Fruit fly (Drosophila melanogaster) whole organism, embryonic: ENCODE data around the gene Slimp.
A peak's percentile ranks its signal among the peaks of the same experiment; 100 is the strongest.

Source experiments
- Awh ChIP-seq: fragments of 200-800 bp; sonication (Bioruptor generic); IDR thresholded peaks from 2 replicates; pipeline ENCODE4, ENCODE4 v1.3.6; 2022; ENCODE audit warnings: missing biosample characterization, missing genetic modification characterization
- CG10209 ChIP-seq: fragments of 200-800 bp; sonication (Bioruptor generic); optimal IDR thresholded peaks from 3 replicates; lab custom pipeline; 2017; ENCODE audit warnings: missing biosample characterization, mild to moderate bottlenecking, missing genetic modification characterization, missing genetic modification reagents
- CG10979 ChIP-seq: fragments of 200-800 bp; sonication (Bioruptor generic); optimal IDR thresholded peaks from 2 replicates; lab custom pipeline; 2018; ENCODE audit warnings: missing biosample characterization, mild to moderate bottlenecking, missing genetic modification characterization, moderate library complexity
- CG11695 ChIP-seq: fragments of 200-800 bp; sonication (Bioruptor generic); IDR thresholded peaks from 3 replicates; pipeline ENCODE4 v1.3.6; 2022; ENCODE audit warnings: missing biosample characterization, missing genetic modification characterization
- CG12155 ChIP-seq: fragments of 200-800 bp; sonication (Bioruptor generic); optimal IDR thresholded peaks from 3 replicates; lab custom pipeline; 2016; ENCODE audit warnings: missing biosample characterization, missing genetic modification characterization
- CG12391 ChIP-seq: fragments of 200-800 bp; sonication (Bioruptor generic); optimal IDR thresholded peaks from 3 replicates; lab custom pipeline; 2018; ENCODE audit warnings: missing biosample characterization, mild to moderate bottlenecking, missing genetic modification characterization, moderate library complexity
- CG13424 ChIP-seq: fragments of 200-800 bp; sonication (Bioruptor generic); optimal IDR thresholded peaks from 2 replicates; lab custom pipeline; 2019; ENCODE audit warnings: missing biosample characterization, mild to moderate bottlenecking, missing genetic modification characterization, moderate library complexity
- CG13624 ChIP-seq: fragments of 200-800 bp; sonication (Bioruptor generic); optimal IDR thresholded peaks from 2 replicates; lab custom pipeline; 2016; ENCODE audit warnings: missing biosample characterization, missing genetic modification characterization
- CG14014 ChIP-seq: fragments of 200-800 bp; sonication (Bioruptor generic); IDR thresholded peaks from 2 replicates; pipeline ENCODE4 v1.3.6; 2022; ENCODE audit warnings: missing biosample characterization, missing genetic modification characterization
- CG15073 ChIP-seq: fragments of 200-800 bp; sonication (Bioruptor generic); optimal IDR thresholded peaks from 2 replicates; lab custom pipeline; 2016; ENCODE audit warnings: missing biosample characterization, missing genetic modification characterization
- CG15269 ChIP-seq: fragments of 200-800 bp; sonication (Bioruptor generic); optimal IDR thresholded peaks from 2 replicates; lab custom pipeline; 2018; ENCODE audit warnings: missing biosample characterization, mild to moderate bottlenecking, missing genetic modification characterization, moderate library complexity
- CG1647 ChIP-seq: fragments of 200-800 bp; sonication (Bioruptor generic); optimal IDR thresholded peaks from 3 replicates; lab custom pipeline; 2016; ENCODE audit warnings: missing biosample characterization, missing genetic modification characterization
- CG17912 ChIP-seq: fragments of 200-800 bp; sonication (Bioruptor generic); optimal IDR thresholded peaks from 2 replicates; lab custom pipeline; 2018; ENCODE audit warnings: missing biosample characterization, mild to moderate bottlenecking, missing genetic modification characterization
- CG2712 ChIP-seq: fragments of 200-800 bp; optimal IDR thresholded peaks from 3 replicates; lab custom pipeline; 2019; ENCODE audit warnings: missing biosample characterization, mild to moderate bottlenecking, missing genetic modification characterization, moderate library complexity
- CG31388 ChIP-seq: fragments of 200-800 bp; sonication (Bioruptor generic); optimal IDR thresholded peaks from 2 replicates; lab custom pipeline; 2016; ENCODE audit warnings: missing biosample characterization, missing genetic modification characterization
- CG33213 ChIP-seq: fragments of 200-800 bp; sonication (Bioruptor generic); optimal IDR thresholded peaks from 3 replicates; lab custom pipeline; 2016; ENCODE audit warnings: missing biosample characterization, missing genetic modification characterization
- CG4617 ChIP-seq: fragments of 200-800 bp; sonication (Bioruptor generic); optimal IDR thresholded peaks from 3 replicates; lab custom pipeline; 2016; ENCODE audit warnings: missing biosample characterization, missing genetic modification characterization, borderline replicate concordance
- CG5245 ChIP-seq: fragments of 200-800 bp; sonication (Bioruptor generic); optimal IDR thresholded peaks from 3 replicates; lab custom pipeline; 2016; ENCODE audit warnings: missing biosample characterization, missing genetic modification characterization
- CG6683 ChIP-seq: fragments of 200-800 bp; sonication (Bioruptor generic); optimal IDR thresholded peaks from 2 replicates; lab custom pipeline; 2017; ENCODE audit warnings: missing biosample characterization, mild to moderate bottlenecking, missing genetic modification characterization, missing genetic modification reagents
- CG6765 ChIP-seq: fragments of 200-800 bp; sonication (Bioruptor generic); optimal IDR thresholded peaks from 3 replicates; lab custom pipeline; 2017; ENCODE audit warnings: missing biosample characterization, mild to moderate bottlenecking, missing genetic modification characterization
- CG7357 ChIP-seq: fragments of 200-800 bp; sonication (Bioruptor generic); IDR thresholded peaks from 3 replicates; pipeline ENCODE4 v1.3.6; 2022; ENCODE audit warnings: missing biosample characterization, missing genetic modification characterization
- CG7839 ChIP-seq: fragments of 200-800 bp; sonication (Bioruptor generic); optimal IDR thresholded peaks from 3 replicates; lab custom pipeline; 2018; ENCODE audit warnings: missing biosample characterization, mild to moderate bottlenecking, missing genetic modification characterization, moderate library complexity
- CG9932 ChIP-seq: fragments of 200-800 bp; sonication (Bioruptor generic); IDR thresholded peaks from 2 replicates; pipeline ENCODE4 v1.3.6; 2022; ENCODE audit warnings: missing biosample characterization, missing genetic modification characterization
- D19A ChIP-seq: fragments of 200-800 bp; optimal IDR thresholded peaks from 3 replicates; lab custom pipeline; 2019; ENCODE audit warnings: missing biosample characterization, mild to moderate bottlenecking, missing genetic modification characterization, moderate library complexity
- D19B ChIP-seq: fragments of 200-800 bp; sonication (Bioruptor generic); optimal IDR thresholded peaks from 2 replicates; lab custom pipeline; 2017; ENCODE audit warnings: missing biosample characterization, mild to moderate bottlenecking, missing genetic modification characterization
- Dbx ChIP-seq: fragments of 200-800 bp; sonication (Bioruptor generic); IDR thresholded peaks from 3 replicates; pipeline ENCODE4 v1.3.6; 2022; ENCODE audit warnings: missing biosample characterization, missing genetic modification characterization
- Ets65A ChIP-seq: fragments of 200-800 bp; sonication (Bioruptor generic); peaks from one replicate; lab custom pipeline; 2016; ENCODE audit warnings: missing biosample characterization, missing genetic modification characterization
- Hr51 ChIP-seq, 2 experiments: fragments of 200-800 bp; sonication (Bioruptor generic); optimal IDR thresholded peaks; 2 replicates in 1 of 2; 3 replicates in 1 of 2; lab custom pipeline; 2016 to 2018; ENCODE audit warnings: missing biosample characterization in 2 of 2, missing genetic modification characterization in 2 of 2, mild to moderate bottlenecking in 1 of 2, moderate library complexity in 1 of 2
- Max ChIP-seq: fragments of 200-800 bp; sonication (Bioruptor generic); optimal IDR thresholded peaks from 2 replicates; lab custom pipeline; 2016; ENCODE audit warnings: missing biosample characterization, mild to moderate bottlenecking, missing genetic modification characterization
- Myb ChIP-seq: fragments of 200-800 bp; sonication (Bioruptor generic); optimal IDR thresholded peaks from 2 replicates; lab custom pipeline; 2016; ENCODE audit warnings: missing biosample characterization, missing genetic modification characterization
- Pdp1 ChIP-seq, 2 experiments: fragments of 200-800 bp; sonication (Bioruptor generic); optimal IDR thresholded peaks; 3 replicates each; lab custom pipeline; 2016; ENCODE audit warnings: missing biosample characterization in 2 of 2, missing genetic modification characterization in 2 of 2, mild to moderate bottlenecking in 1 of 2, moderate library complexity in 1 of 2
- Sox102F ChIP-seq: fragments of 200-800 bp; sonication (Bioruptor generic); optimal IDR thresholded peaks from 2 replicates; lab custom pipeline; 2018; ENCODE audit warnings: missing biosample characterization, mild to moderate bottlenecking, missing genetic modification characterization, moderate library complexity
- ab ChIP-seq: fragments of 200-800 bp; sonication (Bioruptor generic); optimal IDR thresholded peaks from 2 replicates; lab custom pipeline; 2016; ENCODE audit warnings: missing biosample characterization, missing genetic modification characterization
- ase ChIP-seq: fragments of 200-800 bp; sonication (Bioruptor generic); IDR thresholded peaks from 3 replicates; pipeline ENCODE4 v1.3.6; 2022; ENCODE audit warnings: missing biosample characterization, missing genetic modification characterization
- az2 ChIP-seq: fragments of 200-800 bp; sonication (Bioruptor generic); optimal IDR thresholded peaks from 3 replicates; lab custom pipeline; 2016; ENCODE audit warnings: missing biosample characterization, missing genetic modification characterization
- cad ChIP-seq: fragments of >200 bp; optimal IDR thresholded peaks from 2 replicates; lab custom pipeline; 2017; ENCODE audit warnings: missing biosample characterization, missing genetic modification characterization
- crp ChIP-seq, 2 experiments: fragments of 200-800 bp; sonication (Bioruptor generic); optimal IDR thresholded peaks; 2 replicates in 1 of 2; 3 replicates in 1 of 2; lab custom pipeline; 2017; ENCODE audit warnings: missing biosample characterization in 2 of 2, missing genetic modification characterization in 2 of 2, mild to moderate bottlenecking in 1 of 2, moderate library complexity in 1 of 2
- eyg ChIP-seq: fragments of 200-800 bp; sonication (Bioruptor generic); optimal IDR thresholded peaks from 3 replicates; lab custom pipeline; 2016; ENCODE audit warnings: missing biosample characterization, missing genetic modification characterization
- gcm ChIP-seq: fragments of 200-800 bp; sonication (Bioruptor generic); optimal IDR thresholded peaks from 2 replicates; lab custom pipeline; 2019; ENCODE audit warnings: missing biosample characterization, mild to moderate bottlenecking, missing genetic modification characterization, moderate library complexity
- gro ChIP-seq: fragments of 200-800 bp; sonication (Bioruptor generic); optimal IDR thresholded peaks from 2 replicates; lab custom pipeline; 2016; ENCODE audit warnings: missing biosample characterization, missing genetic modification characterization
- jigr1 ChIP-seq: fragments of 200-800 bp; sonication (Bioruptor generic); IDR thresholded peaks from 3 replicates; pipeline ENCODE4 v1.3.6; 2022; ENCODE audit warnings: missing biosample characterization, missing genetic modification characterization
- kni ChIP-seq: fragments of 200-800 bp; sonication (Bioruptor generic); optimal IDR thresholded peaks from 3 replicates; lab custom pipeline; 2017; ENCODE audit warnings: mild to moderate bottlenecking, missing biosample characterization, missing genetic modification reagents, missing genetic modification characterization
- peb ChIP-seq: fragments of 200-800 bp; sonication (Bioruptor generic); IDR thresholded peaks from 2 replicates; pipeline ENCODE4 v1.3.6; 2022; ENCODE audit warnings: missing biosample characterization, missing genetic modification characterization
- salm ChIP-seq: fragments of 200-800 bp; sonication (Bioruptor generic); optimal IDR thresholded peaks from 2 replicates; lab custom pipeline; 2018; ENCODE audit warnings: missing biosample characterization, mild to moderate bottlenecking, missing genetic modification characterization
- sens-2 ChIP-seq: fragments of 200-800 bp; sonication (Bioruptor generic); IDR thresholded peaks from 2 replicates; pipeline ENCODE4 v1.3.6; 2022; ENCODE audit warnings: missing biosample characterization, missing genetic modification characterization
- seq ChIP-seq: fragments of 200-800 bp; sonication (Bioruptor generic); IDR thresholded peaks from 2 replicates; pipeline ENCODE4 v1.3.6; 2022; ENCODE audit warnings: missing biosample characterization, missing genetic modification characterization
- tgo ChIP-seq: fragments of 200-800 bp; sonication (Bioruptor generic); IDR thresholded peaks from 3 replicates; pipeline ENCODE4 v1.3.6; 2022; ENCODE audit warnings: missing biosample characterization, missing genetic modification characterization
- tup ChIP-seq: fragments of 200-800 bp; sonication (Bioruptor generic); optimal IDR thresholded peaks from 2 replicates; lab custom pipeline; 2016; ENCODE audit warnings: missing biosample characterization, mild to moderate bottlenecking, missing genetic modification characterization, moderate library complexity
- unpg ChIP-seq: fragments of 200-800 bp; sonication (Bioruptor generic); optimal IDR thresholded peaks from 3 replicates; lab custom pipeline; 2018; ENCODE audit warnings: missing biosample characterization, mild to moderate bottlenecking, missing genetic modification characterization, moderate library complexity
- zfh2 ChIP-seq: fragments of 200-800 bp; sonication (Bioruptor generic); optimal IDR thresholded peaks from 2 replicates; lab custom pipeline; 2016; ENCODE audit warnings: missing biosample characterization, missing genetic modification characterization

Gene Slimp

dm6 chr3R:24101437-24101836 lies 47.3 kb downstream of the Slimp start:
- TF ChIP-seq Ets65A (GFP tag; lab: Kevin White, UChicago) (peak; percentile 37), CG33213 (no peak)

dm6 chr3R:24100717-24101116 lies 48.0 kb downstream of the Slimp start:
- TF ChIP-seq Pdp1 (GFP tag; optimal IDR thresholded peaks at IDR 0.05; lab: Kevin White, UChicago) (peak in 1 of 2 experiments; percentile 8), seq (GFP tag; lab: Robert Waterston, UW) (no peak), CG13424 (peak; percentile 9), CG15269 (peak; percentile 57), CG12155 (GFP tag; lab: Kevin White, UChicago) (no peak), CG6683 (GFP tag; lab: Kevin White, UChicago) (no peak), cad (GFP tag; lab: Kevin White, UChicago) (no peak), ab (GFP tag; lab: Kevin White, UChicago) (no peak), Sox102F (GFP tag; lab: Kevin White, UChicago) (peak; percentile 37), eyg (GFP tag; lab: Kevin White, UChicago) (no peak), CG31388 (GFP tag; lab: Kevin White, UChicago) (no peak), CG7357 (GFP tag; lab: Robert Waterston, UW) (no peak), CG17912 (GFP tag; lab: Kevin White, UChicago) (no peak), crp (GFP tag; optimal IDR thresholded peaks at IDR 0.05; lab: Kevin White, UChicago) (no peak), peb (GFP tag; lab: Robert Waterston, UW) (no peak), gcm (GFP tag; lab: Kevin White, UChicago) (no peak), jigr1 (GFP tag; lab: Robert Waterston, UW) (no peak), Hr51 (GFP tag; optimal IDR thresholded peaks at IDR 0.05; lab: Kevin White, UChicago) (peak in 1 of 2 experiments; percentile 32), salm (tag; lab: Kevin White, UChicago) (no peak), CG6765 (GFP tag; lab: Kevin White, UChicago) (no peak), CG14014 (GFP tag; lab: Robert Waterston, UW) (0 out of 2 replicates have a peak, but pooled peaks have one; percentile 12), tup (no peak), Myb (GFP tag; lab: Kevin White, UChicago) (peak; percentile 2), kni (no peak), gro (peak; percentile 52), Dbx (GFP tag; lab: Robert Waterston, UW) (no peak), CG10979 (no peak), CG5245 (no peak), unpg (GFP tag; lab: Kevin White, UChicago) (peak; percentile 27), CG15073 (no peak), CG4617 (GFP tag; lab: Kevin White, UChicago) (no peak), D19A (tag; lab: Kevin White, UChicago) (no peak), D19B (GFP tag; lab: Kevin White, UChicago) (peak; percentile 94), tgo (GFP tag; lab: Robert Waterston, UW) (peak; percentile 20; the same call in 1 of the 3 replicates), CG9932 (peak; percentile 71), CG11695 (GFP tag; lab: Robert Waterston, UW) (no peak), zfh2 (GFP tag; lab: Kevin White, UChicago) (peak; percentile 31), sens-2 (GFP tag; lab: Robert Waterston, UW) (no peak), CG1647 (GFP tag; lab: Kevin White, UChicago) (no peak), CG7839 (peak; percentile 42), CG10209 (no peak), Max (no peak), ase (GFP tag; lab: Robert Waterston, UW) (no peak), CG2712 (tag; lab: Kevin White, UChicago) (peak; percentile 34), CG13624 (peak; percentile 29), CG12391 (tag; lab: Kevin White, UChicago) (peak; percentile 9), Awh (GFP tag; lab: Robert Waterston, UW) (no peak), az2 (GFP tag; lab: Kevin White, UChicago) (no peak)
